Fruit fly (Drosophila melanogaster) whole organism, prepupa: ENCODE results near the gene D.

Experiments used
- CG10669 ChIP-seq: fragments of 200-800 bp; sonication (Bioruptor generic); optimal IDR thresholded peaks from 3 replicates; lab custom pipeline; 2018; ENCODE audit warnings: missing biosample characterization, mild to moderate bottlenecking, missing genetic modification characterization, moderate library complexity
- CG11762 ChIP-seq: fragments of 200-800 bp; sonication (Bioruptor generic); optimal IDR thresholded peaks from 3 replicates; lab custom pipeline; 2016; ENCODE audit warnings: missing biosample characterization, missing genetic modification characterization; ENCODE audit not compliant: insufficient read depth
- CG15336 ChIP-seq: fragments of 200-800 bp; sonication (Bioruptor generic); IDR thresholded peaks from 2 replicates; pipeline ENCODE4 v1.3.6; 2022; ENCODE audit warnings: missing biosample characterization, missing genetic modification characterization
- CG1621 ChIP-seq: fragments of 200-800 bp; sonication (Bioruptor generic); optimal IDR thresholded peaks from 3 replicates; lab custom pipeline; 2018; ENCODE audit warnings: missing biosample characterization, mild to moderate bottlenecking, missing genetic modification characterization
- CG16779 ChIP-seq: fragments of 200-800 bp; sonication (Bioruptor generic); optimal IDR thresholded peaks from 3 replicates; lab custom pipeline; 2017; ENCODE audit warnings: missing biosample characterization, mild to moderate bottlenecking, missing genetic modification characterization
- CG32006 ChIP-seq: fragments of 200-800 bp; sonication (Bioruptor generic); optimal IDR thresholded peaks from 3 replicates; lab custom pipeline; 2017; ENCODE audit warnings: missing biosample characterization, mild to moderate bottlenecking, missing genetic modification characterization
- CG3919 ChIP-seq: fragments of 200-800 bp; sonication (Bioruptor generic); optimal IDR thresholded peaks from 3 replicates; lab custom pipeline; 2016; ENCODE audit warnings: missing biosample characterization, missing genetic modification characterization
- CG6163 ChIP-seq: fragments of 200-800 bp; sonication (Bioruptor generic); IDR thresholded peaks from 3 replicates; pipeline ENCODE4 v1.3.6; 2022; ENCODE audit warnings: missing biosample characterization, missing genetic modification characterization
- CG6792 ChIP-seq: fragments of 200-800 bp; sonication (Bioruptor generic); optimal IDR thresholded peaks from 3 replicates; lab custom pipeline; 2016; ENCODE audit warnings: missing biosample characterization, missing genetic modification characterization
- CG6808 ChIP-seq: fragments of 200-800 bp; sonication (Bioruptor generic); optimal IDR thresholded peaks from 3 replicates; lab custom pipeline; 2017; ENCODE audit warnings: missing biosample characterization, missing genetic modification characterization, mild to moderate bottlenecking, moderate library complexity, missing genetic modification reagents
- CG6854 ChIP-seq: fragments of 200-800 bp; sonication (Bioruptor generic); optimal IDR thresholded peaks from 2 replicates; lab custom pipeline; 2017; ENCODE audit warnings: missing biosample characterization, mild to moderate bottlenecking, missing genetic modification characterization
- CG7368 ChIP-seq: fragments of 200-800 bp; sonication (Bioruptor generic); optimal IDR thresholded peaks from 3 replicates; lab custom pipeline; 2016; ENCODE audit warnings: missing biosample characterization, missing genetic modification characterization
- CG8632 ChIP-seq: fragments of 200-800 bp; sonication (Bioruptor generic); optimal IDR thresholded peaks from 3 replicates; lab custom pipeline; 2016; ENCODE audit warnings: missing biosample characterization, missing genetic modification characterization
- CG9139 ChIP-seq: fragments of 200-800 bp; sonication (Bioruptor generic); optimal IDR thresholded peaks from 3 replicates; lab custom pipeline; 2017; ENCODE audit warnings: missing biosample characterization, mild to moderate bottlenecking, missing genetic modification characterization
- Hr38 ChIP-seq: sonication (Bioruptor generic); optimal IDR thresholded peaks from 2 replicates; lab custom pipeline; 2016; ENCODE audit warnings: missing biosample characterization, missing genetic modification characterization
- Hr39 ChIP-seq: fragments of 200-800 bp; sonication (Bioruptor generic); optimal IDR thresholded peaks from 2 replicates; lab custom pipeline; 2016; ENCODE audit warnings: missing biosample characterization, missing genetic modification characterization
- Met ChIP-seq: fragments of 200-800 bp; sonication (Bioruptor generic); optimal IDR thresholded peaks from 3 replicates; lab custom pipeline; 2016; ENCODE audit warnings: missing biosample characterization, missing genetic modification characterization
- Smox ChIP-seq: fragments of 200-800 bp; sonication (Bioruptor generic); optimal IDR thresholded peaks from 3 replicates; lab custom pipeline; 2016; ENCODE audit warnings: missing biosample characterization, missing genetic modification characterization
- Sox102F ChIP-seq: fragments of 200-800 bp; sonication (Bioruptor generic); optimal IDR thresholded peaks from 2 replicates; lab custom pipeline; 2016; ENCODE audit warnings: missing biosample characterization, mild to moderate bottlenecking, missing genetic modification characterization
- Sox14 ChIP-seq: fragments of 200-800 bp; sonication (Bioruptor generic); optimal IDR thresholded peaks from 3 replicates; lab custom pipeline; 2016; ENCODE audit warnings: missing biosample characterization, missing genetic modification characterization
- Sox15 ChIP-seq: fragments of 200-800 bp; sonication (Bioruptor generic); optimal IDR thresholded peaks from 3 replicates; lab custom pipeline; 2016; ENCODE audit warnings: missing biosample characterization, missing genetic modification characterization
- achi ChIP-seq: fragments of 200-800 bp; sonication (Bioruptor generic); optimal IDR thresholded peaks from 3 replicates; lab custom pipeline; 2016; ENCODE audit warnings: missing biosample characterization, missing genetic modification characterization
- acj6 ChIP-seq: fragments of 200-800 bp; sonication (Bioruptor generic); optimal IDR thresholded peaks from 3 replicates; lab custom pipeline; 2016; ENCODE audit warnings: missing biosample characterization, missing genetic modification characterization
- cyc ChIP-seq: fragments of 200-800 bp; sonication (Bioruptor generic); optimal IDR thresholded peaks from 3 replicates; lab custom pipeline; 2016; ENCODE audit warnings: missing biosample characterization, missing genetic modification characterization
- dac ChIP-seq: fragments of 200-800 bp; sonication (Bioruptor generic); optimal IDR thresholded peaks from 2 replicates; lab custom pipeline; 2017; ENCODE audit warnings: missing biosample characterization, mild to moderate bottlenecking, missing genetic modification characterization
- eg ChIP-seq: fragments of 200-800 bp; sonication (Bioruptor generic); IDR thresholded peaks from 3 replicates; pipeline ENCODE4 v1.3.6; 2022; ENCODE audit warnings: missing biosample characterization, missing genetic modification characterization
- esn ChIP-seq: fragments of 200-800 bp; sonication (Bioruptor generic); optimal IDR thresholded peaks from 2 replicates; lab custom pipeline; 2016; ENCODE audit warnings: missing biosample characterization, mild to moderate bottlenecking, missing genetic modification characterization, moderate library complexity
- fd85E ChIP-seq: fragments of 200-800 bp; sonication (Bioruptor generic); optimal IDR thresholded peaks from 3 replicates; lab custom pipeline; 2016; ENCODE audit warnings: missing biosample characterization, missing genetic modification characterization
- fkh ChIP-seq: fragments of 200-800 bp; sonication (Bioruptor generic); optimal IDR thresholded peaks from 3 replicates; lab custom pipeline; 2017; ENCODE audit warnings: missing biosample characterization, mild to moderate bottlenecking, missing genetic modification characterization, moderate library complexity
- lz ChIP-seq: fragments of 200-800 bp; sonication (Bioruptor generic); optimal IDR thresholded peaks from 3 replicates; lab custom pipeline; 2016; ENCODE audit warnings: missing biosample characterization, missing genetic modification characterization
- pdm3 ChIP-seq: fragments of 200-800 bp; sonication (Bioruptor generic); optimal IDR thresholded peaks from 3 replicates; lab custom pipeline; 2016; ENCODE audit warnings: missing biosample characterization, missing genetic modification characterization
- salr ChIP-seq, 2 experiments: fragments of 200-800 bp; sonication (Bioruptor generic); optimal IDR thresholded peaks; 3 replicates each; lab custom pipeline; 2016 to 2018; ENCODE audit warnings: missing biosample characterization in 2 of 2, missing genetic modification characterization in 2 of 2, mild to moderate bottlenecking in 1 of 2
- spab ChIP-seq: fragments of 200-800 bp; sonication (Bioruptor generic); optimal IDR thresholded peaks from 2 replicates; lab custom pipeline; 2017; ENCODE audit warnings: missing biosample characterization, mild to moderate bottlenecking, missing genetic modification characterization, missing genetic modification reagents
- ss ChIP-seq, 2 experiments: fragments of 200-800 bp; sonication (Bioruptor generic); optimal IDR thresholded peaks; 2 replicates in 1 of 2; 3 replicates in 1 of 2; lab custom pipeline; 2017 to 2018; ENCODE audit warnings: mild to moderate bottlenecking in 2 of 2, missing biosample characterization in 2 of 2, missing genetic modification characterization in 2 of 2, moderate library complexity in 1 of 2
- svp ChIP-seq: fragments of 200-800 bp; sonication (Bioruptor generic); peaks from one replicate; lab custom pipeline; 2016; ENCODE audit warnings: missing biosample characterization, missing genetic modification characterization
- topi ChIP-seq: fragments of 200-800 bp; sonication (Bioruptor generic); optimal IDR thresholded peaks from 3 replicates; lab custom pipeline; 2016; ENCODE audit warnings: missing biosample characterization, missing genetic modification characterization
- vri ChIP-seq: fragments of 200-800 bp; sonication (Bioruptor generic); optimal IDR thresholded peaks from 3 replicates; lab custom pipeline; 2016; ENCODE audit warnings: missing biosample characterization, mild to moderate bottlenecking, missing genetic modification characterization

Gene D

dm6 chr3L:14189431-14189830, 11.0 kb upstream of the D start, which contains the start of gene nan:
Gene nan (minus strand): TSS chr3L:14189648.
- TF ChIP-seq CG1621 (tag; lab: Kevin White, UChicago): no peak
- no peak for TF ChIP-seq cyc (GFP tag; lab: Kevin White, UChicago)
- no peak for TF ChIP-seq CG32006 (GFP tag; lab: Kevin White, UChicago)
- TF ChIP-seq Met: no peak
- no peak for TF ChIP-seq fkh (GFP tag; lab: Kevin White, UChicago)
- no peak for TF ChIP-seq fd85E
- no peak for TF ChIP-seq Sox15 (GFP tag; lab: Kevin White, UChicago)
- TF ChIP-seq vri (GFP tag; lab: Kevin White, UChicago): no peak
- no peak for TF ChIP-seq Sox102F (GFP tag; lab: Kevin White, UChicago)
- TF ChIP-seq lz (GFP tag; lab: Kevin White, UChicago): no peak

dm6 chr3L:14185049-14185448, 6.6 kb upstream of the D start:
- TF ChIP-seq CG9139 (GFP tag; lab: Kevin White, UChicago) (no peak), svp (GFP tag; lab: Kevin White, UChicago) (no peak), CG6792 (GFP tag; lab: Kevin White, UChicago) (no peak), achi (GFP tag; lab: Kevin White, UChicago) (no peak), CG16779 (tag; lab: Kevin White, UChicago) (no peak), CG6854 (no peak), Smox (no peak), Hr38 (GFP tag; lab: Kevin White, UChicago) (no peak), CG7368 (GFP tag; lab: Kevin White, UChicago) (no peak), CG11762 (GFP tag; lab: Kevin White, UChicago) (no peak), CG10669 (GFP tag; lab: Kevin White, UChicago) (no peak)
- TF ChIP-seq, all 60 proteins: peak for 0

dm6 chr3L:14177476-14178179, 792 bp downstream of the D start:
- TF ChIP-seq CG6163 (GFP tag; lab: Robert Waterston, UW) (0 out of 3 replicates have a peak, but pooled peaks have one; percentile 44), CG8632 (GFP tag; lab: Kevin White, UChicago) (no peak), ss (GFP tag; optimal IDR thresholded peaks at IDR 0.05; lab: Kevin White, UChicago) (peak in 1 of 2 experiments; percentile 50), Sox14 (GFP tag; lab: Kevin White, UChicago) (peak; percentile 76), CG6808 (GFP tag; lab: Kevin White, UChicago) (peak; percentile 13), CG16779 (tag; lab: Kevin White, UChicago) (no peak), CG6854 (peak; percentile 12), CG3919 (GFP tag; lab: Kevin White, UChicago) (peak; percentile 29), eg (GFP tag; lab: Robert Waterston, UW) (peak; percentile 46; the same call in 1 of the 3 replicates), spab (no peak), CG7368 (GFP tag; lab: Kevin White, UChicago) (peak; percentile 14), fkh (GFP tag; lab: Kevin White, UChicago) (peak; percentile 29), Sox102F (GFP tag; lab: Kevin White, UChicago) (peak; percentile 67), esn (GFP tag; lab: Kevin White, UChicago) (peak; percentile 35)

dm6 chr3L:14174197-14174596, 4.2 kb downstream of the D start:
- TF ChIP-seq fkh (GFP tag; lab: Kevin White, UChicago): peak; percentile 94
- TF ChIP-seq Smox: no peak
- TF ChIP-seq Hr39 (GFP tag; lab: Kevin White, UChicago): no peak
- peak; percentile 38 for TF ChIP-seq svp (GFP tag; lab: Kevin White, UChicago)

- TF ChIP-seq CG6792 (GFP tag; lab: Kevin White, UChicago) (no peak), CG8632 (GFP tag; lab: Kevin White, UChicago) (no peak), CG6808 (GFP tag; lab: Kevin White, UChicago) (no peak), dac (GFP tag; lab: Kevin White, UChicago) (no peak), pdm3 (no peak), topi (GFP tag; lab: Kevin White, UChicago) (no peak), CG11762 (GFP tag; lab: Kevin White, UChicago) (no peak), acj6 (no peak), ss (GFP tag; optimal IDR thresholded peaks at IDR 0.05; lab: Kevin White, UChicago) (no peak), CG15336 (GFP tag; lab: Robert Waterston, UW) (no peak), salr (GFP tag; optimal IDR thresholded peaks at IDR 0.05; lab: Kevin White, UChicago) (no peak)
Measured at dm6 chr3L:14173325-14173724, 5.1 kb downstream of the D start.
